Fruit fly (Drosophila melanogaster): Measurements from ENCODE around the gene Tbcc.

- peak; percentile 14 for TF ChIP-seq Pif1B (GFP tag; optimal IDR thresholded peaks at IDR 0.05)
- TF ChIP-seq CG12605 (GFP tag; IDR thresholded peaks at IDR 0.05), result no peak
- no peak for TF ChIP-seq D1 (tag; optimal IDR thresholded peaks at IDR 0.05)
- TF ChIP-seq gl (tag; optimal IDR thresholded peaks at IDR 0.05), result no peak
- no peak for TF ChIP-seq EcR (GFP tag; optimal IDR thresholded peaks at IDR 0.05)
- TF ChIP-seq CG9948 (tag; optimal IDR thresholded peaks at IDR 0.05), result no peak
- no peak for TF ChIP-seq CG13204 (GFP tag; optimal IDR thresholded peaks at IDR 0.05)
- TF ChIP-seq CG4496 (GFP tag; IDR thresholded peaks at IDR 0.05), result no peak
- TF ChIP-seq CG32121 (GFP tag; IDR thresholded peaks at IDR 0.05), result no peak
- no peak for TF ChIP-seq CG34367 (tag; optimal IDR thresholded peaks at IDR 0.05)
- TF ChIP-seq fd96Ca (GFP tag; IDR thresholded peaks at IDR 0.05), result no peak
- no peak for TF ChIP-seq CG15710 (tag; optimal IDR thresholded peaks at IDR 0.05)
- no peak for TF ChIP-seq Pif1A (GFP tag; optimal IDR thresholded peaks at IDR 0.05)
- no peak for TF ChIP-seq Ets98B (GFP tag; IDR thresholded peaks at IDR 0.05)
These were observed 40.0 kb upstream of the Tbcc start, which contains the start of gene RpL40 for dm6 chr2L:4227546-4227945.
